Fruit fly (Drosophila melanogaster): Measurements from ENCODE around the gene GatC.

The GatC gene

dm6 chr2L:13876698-13877097, 43.8 kb upstream of the GatC start (continued):
- TF ChIP-seq ind (GFP tag; optimal IDR thresholded peaks at IDR 0.05) (no peak), Trl (optimal IDR thresholded peaks at IDR 0.05) (no peak), Trl (GFP tag; optimal IDR thresholded peaks at IDR 0.05) (no peak), Spps (tag; optimal IDR thresholded peaks at IDR 0.05) (no peak), nmo (GFP tag; optimal IDR thresholded peaks at IDR 0.05) (peak; percentile 64), ci (GFP tag; IDR thresholded peaks at IDR 0.05) (no peak; the same call in 2 of the 3 replicates), NFAT (GFP tag; IDR thresholded peaks at IDR 0.05) (no peak), twi (tag; optimal IDR thresholded peaks at IDR 0.05) (peak; percentile 18), CG15601 (tag; optimal IDR thresholded peaks at IDR 0.05) (peak; percentile 36), CG1603 (tag; optimal IDR thresholded peaks at IDR 0.05) (no peak), CG34422 (GFP tag; IDR thresholded peaks at IDR 0.05) (no peak), dmrt11E (tag; optimal IDR thresholded peaks at IDR 0.05) (peak; percentile 64), pb (GFP tag; optimal IDR thresholded peaks at IDR 0.05) (no peak), CG31388 (GFP tag; optimal IDR thresholded peaks at IDR 0.05) (no peak), CG18619 (GFP tag; optimal IDR thresholded peaks at IDR 0.05) (peak; percentile 20), CG10274 (GFP tag; optimal IDR thresholded peaks at IDR 0.05) (no peak), CG1529 (GFP tag; optimal IDR thresholded peaks at IDR 0.05) (peak; percentile 17), pros (GFP tag; optimal IDR thresholded peaks at IDR 0.05) (peak; percentile 70), CG2875 (GFP tag; optimal IDR thresholded peaks at IDR 0.05) (peak; percentile 11), CG6791 (GFP tag; IDR thresholded peaks at IDR 0.05; ENCODE audit: partially characterized antibody) (no peak), CG11247 (GFP tag; IDR thresholded peaks at IDR 0.05) (no peak), CG10209 (GFP tag; optimal IDR thresholded peaks at IDR 0.05) (peak; percentile 35), Xrp1 (GFP tag; IDR thresholded peaks at IDR 0.05) (no peak), gce (GFP tag; IDR thresholded peaks at IDR 0.05) (no peak), CG7839 (tag; optimal IDR thresholded peaks at IDR 0.05) (peak; percentile 61), CG9797 (GFP tag; optimal IDR thresholded peaks at IDR 0.05) (no peak), Bdp1 (GFP tag; optimal IDR thresholded peaks at IDR 0.05) (no peak), CG10959 (GFP tag; IDR thresholded peaks at IDR 0.05) (no peak), Sox102F (GFP tag; optimal IDR thresholded peaks at IDR 0.05) (peak; percentile 41), CG3847 (GFP tag; IDR thresholded peaks at IDR 0.05) (no peak), CG9437 (GFP tag; optimal IDR thresholded peaks at IDR 0.05) (peak; percentile 19), CG5180 (GFP tag; optimal IDR thresholded peaks at IDR 0.05) (no peak), knrl (GFP tag; IDR thresholded peaks at IDR 0.05; ENCODE audit: partially characterized antibody) (no peak), sisA (GFP tag; IDR thresholded peaks at IDR 0.05) (no peak), gcm2 (GFP tag; optimal IDR thresholded peaks at IDR 0.05) (no peak), CG17829 (tag; optimal IDR thresholded peaks at IDR 0.05) (peak; percentile 35), CG16779 (GFP tag; IDR thresholded peaks at IDR 0.05) (no peak), dimm (GFP tag; IDR thresholded peaks at IDR 0.05) (no peak), HLH3B (GFP tag; IDR thresholded peaks at IDR 0.05) (no peak), CG6689 (GFP tag; IDR thresholded peaks at IDR 0.05) (no peak), Six4 (GFP tag; optimal IDR thresholded peaks at IDR 0.05) (no peak), Deaf1 (tag; optimal IDR thresholded peaks at IDR 0.05) (no peak), CG30403 (GFP tag; optimal IDR thresholded peaks at IDR 0.05) (peak; percentile 36), C15 (GFP tag; IDR thresholded peaks at IDR 0.05) (no peak), gsb-n (tag; optimal IDR thresholded peaks at IDR 0.05) (no peak), Mrtf (GFP tag; IDR thresholded peaks at IDR 0.05) (no peak), CG17328 (GFP tag; IDR thresholded peaks at IDR 0.05) (peak; percentile 40; the same call in 1 of the 2 replicates), chm (GFP tag; IDR thresholded peaks at IDR 0.05) (no peak), Oaz (GFP tag; IDR thresholded peaks at IDR 0.05) (no peak), trh (GFP tag; optimal IDR thresholded peaks at IDR 0.05) (no peak), CkIIα-i1 (GFP tag; IDR thresholded peaks at IDR 0.05) (no peak), dpn (GFP tag; optimal IDR thresholded peaks at IDR 0.05) (no peak), HmgZ (tag; optimal IDR thresholded peaks at IDR 0.05) (no peak)
